Fruit fly (Drosophila melanogaster): Measurements from ENCODE around the gene CG13771.

CG13771 gene

DNA sequence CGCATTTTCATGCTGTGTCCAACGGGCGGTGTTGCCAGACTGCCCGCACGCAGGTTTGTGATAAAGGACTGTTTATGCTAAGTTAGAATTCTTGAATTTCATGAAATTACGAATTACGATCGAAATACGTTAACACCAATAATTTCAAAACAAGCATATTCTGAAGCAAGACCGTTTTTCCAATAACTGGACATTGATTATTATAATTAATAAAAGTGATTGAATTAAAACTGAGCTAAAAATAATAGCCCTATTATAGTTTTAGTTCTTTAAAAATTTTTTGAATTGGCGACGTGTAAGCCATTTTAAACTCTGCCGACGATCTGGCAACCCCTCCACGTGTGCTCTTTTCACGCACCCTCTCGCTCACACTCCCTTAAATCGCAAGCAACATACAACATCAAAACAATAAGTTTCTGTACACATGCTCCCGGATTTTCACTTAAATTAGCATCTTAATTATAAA, 15.2 kb downstream of the CG13771 start (continued):
- peak; percentile 86 for TF ChIP-seq Spps (tag; optimal IDR thresholded peaks at IDR 0.05)
- no peak; the same call in 3 of the 4 replicates for TF ChIP-seq Dll (GFP tag; IDR thresholded peaks at IDR 0.05; ENCODE audit: partially characterized antibody)
- peak; percentile 94 for TF ChIP-seq Dad (GFP tag; optimal IDR thresholded peaks at IDR 0.05)
- TF ChIP-seq Rfx (GFP tag; IDR thresholded peaks at IDR 0.05): peak; percentile 94
- TF ChIP-seq CoRest (tag; optimal IDR thresholded peaks at IDR 0.05): peak; percentile 98
- peak; percentile 95 for TF ChIP-seq pho (GFP tag; optimal IDR thresholded peaks at IDR 0.05)
- TF ChIP-seq Xbp1 (GFP tag; optimal IDR thresholded peaks at IDR 0.05): peak; percentile 96
- TF ChIP-seq pan (optimal IDR thresholded peaks at IDR 0.05): no peak
- TF ChIP-seq pan (GFP tag; optimal IDR thresholded peaks at IDR 0.05 in 1 of 2, IDR thresholded peaks at IDR 0.05 in 1 of 2): peak in 1 of 2 experiments; percentile 95
- TF ChIP-seq psq (GFP tag; optimal IDR thresholded peaks at IDR 0.05): peak; percentile 90
- TF ChIP-seq tio (GFP tag; optimal IDR thresholded peaks at IDR 0.05): peak; percentile 96
- TF ChIP-seq CG3163 (GFP tag; optimal IDR thresholded peaks at IDR 0.05): peak; percentile 92
- TF ChIP-seq Neu2 (GFP tag; optimal IDR thresholded peaks at IDR 0.05; ENCODE audit: borderline replicate concordance): peak; percentile 6
- TF ChIP-seq CG10147 (GFP tag; optimal IDR thresholded peaks at IDR 0.05): peak; percentile 96
- TF ChIP-seq CG4820 (GFP tag; optimal IDR thresholded peaks at IDR 0.05): peak; percentile 100
- TF ChIP-seq CG14965 (GFP tag; optimal IDR thresholded peaks at IDR 0.05; ENCODE audit: borderline replicate concordance): peak; percentile 57
- peak; percentile 93 for TF ChIP-seq CG6854 (GFP tag; optimal IDR thresholded peaks at IDR 0.05)
- peak; percentile 65 for TF ChIP-seq ash1 (GFP tag; optimal IDR thresholded peaks at IDR 0.05)
- peak; percentile 95 for TF ChIP-seq Chrac-16 (GFP tag; optimal IDR thresholded peaks at IDR 0.05)
- TF ChIP-seq lbe (GFP tag; optimal IDR thresholded peaks at IDR 0.05): peak; percentile 87
- TF ChIP-seq amos (GFP tag; IDR thresholded peaks at IDR 0.05; ENCODE audit: partially characterized antibody): no peak; the same call in 1 of the 2 replicates
- peak; percentile 93 for TF ChIP-seq CG1233 (GFP tag; optimal IDR thresholded peaks at IDR 0.05)
- peak; percentile 94 for TF ChIP-seq CG13894 (tag; optimal IDR thresholded peaks at IDR 0.05)
- TF ChIP-seq CG1832 (GFP tag; optimal IDR thresholded peaks at IDR 0.05): no peak
- TF ChIP-seq CG32532 (GFP tag; IDR thresholded peaks at IDR 0.05): peak; percentile 95
- TF ChIP-seq disco-r (GFP tag; optimal IDR thresholded peaks at IDR 0.05): peak; percentile 75
- peak; percentile 89 for TF ChIP-seq tx (GFP tag; optimal IDR thresholded peaks at IDR 0.05)
- peak; percentile 96 for TF ChIP-seq CG15269 (tag; optimal IDR thresholded peaks at IDR 0.05)
- TF ChIP-seq Ada2b (GFP tag; IDR thresholded peaks at IDR 0.05): peak; percentile 91
- TF ChIP-seq CG13296 (GFP tag; optimal IDR thresholded peaks at IDR 0.05): peak; percentile 97
- no peak for TF ChIP-seq lov (optimal IDR thresholded peaks at IDR 0.05)
- TF ChIP-seq lov (GFP tag; IDR thresholded peaks at IDR 0.05): peak; percentile 86
- peak; percentile 47 for TF ChIP-seq TFAM (GFP tag; optimal IDR thresholded peaks at IDR 0.05)
- TF ChIP-seq CG2889 (GFP tag; IDR thresholded peaks at IDR 0.05): peak; percentile 89
- peak; percentile 94 for TF ChIP-seq org-1 (GFP tag; optimal IDR thresholded peaks at IDR 0.05)
- TF ChIP-seq jing (GFP tag; optimal IDR thresholded peaks at IDR 0.05): peak; percentile 87
- TF ChIP-seq Jarid2 (GFP tag; optimal IDR thresholded peaks at IDR 0.05): peak; percentile 77
- TF ChIP-seq CG15601 (tag; optimal IDR thresholded peaks at IDR 0.05): peak; percentile 92
- TF ChIP-seq Mes4 (GFP tag; optimal IDR thresholded peaks at IDR 0.05): peak; percentile 84
- TF ChIP-seq sqz (GFP tag; optimal IDR thresholded peaks at IDR 0.05): peak; percentile 83
- peak; percentile 94 for TF ChIP-seq Dip3 (GFP tag; optimal IDR thresholded peaks at IDR 0.05)
- TF ChIP-seq Stat92E (GFP tag; optimal IDR thresholded peaks at IDR 0.05): no peak
- TF ChIP-seq zf30C (GFP tag; optimal IDR thresholded peaks at IDR 0.05): peak; percentile 50
- TF ChIP-seq Meics (GFP tag; optimal IDR thresholded peaks at IDR 0.05): peak; percentile 97
- TF ChIP-seq CG1024 (GFP tag; IDR thresholded peaks at IDR 0.05): peak; percentile 75
- TF ChIP-seq CG4707 (GFP tag; optimal IDR thresholded peaks at IDR 0.05): peak; percentile 65
- TF ChIP-seq ind (GFP tag; optimal IDR thresholded peaks at IDR 0.05): peak; percentile 95
- TF ChIP-seq fu2 (GFP tag; optimal IDR thresholded peaks at IDR 0.05): peak; percentile 91
- peak; percentile 75 for TF ChIP-seq CG10959 (GFP tag; IDR thresholded peaks at IDR 0.05)
- peak; percentile 76 for TF ChIP-seq corto (GFP tag; optimal IDR thresholded peaks at IDR 0.05)
